Worm (Caenorhabditis elegans) whole organism, young adult: ENCODE data around the gene srg-69.

Source experiments
- B0035.1 ChIP-seq: sonication (generic microtip); optimal IDR thresholded peaks from 2 replicates; lab custom pipeline; 2016; ENCODE audit warnings: missing genetic modification characterization, mild to moderate bottlenecking, missing compliant biosample characterization, missing genotype, missing genetic modification reagents
- C06A6.2 ChIP-seq: fragments of 200-800 bp; sonication (Bioruptor generic); conservative IDR thresholded peaks from 2 replicates; pipeline ENCODE4 v1.3.6; 2022; ENCODE audit warnings: missing genetic modification characterization, missing compliant biosample characterization
- C17E4.6 ChIP-seq: fragments of 200-800 bp; sonication (Bioruptor generic); IDR thresholded peaks from 2 replicates; pipeline ENCODE4 v1.3.6; 2022; ENCODE audit warnings: missing genetic modification reagents, missing genetic modification characterization, missing compliant biosample characterization
- F22D6.2 ChIP-seq: sonication (generic microtip); optimal IDR thresholded peaks from 2 replicates; lab custom pipeline; 2016; ENCODE audit warnings: mild to moderate bottlenecking, missing genetic modification characterization, missing compliant biosample characterization
- F23B12.7 ChIP-seq: sonication (generic microtip); optimal IDR thresholded peaks from 2 replicates; lab custom pipeline; 2017; ENCODE audit warnings: missing genetic modification characterization, mild to moderate bottlenecking, missing compliant biosample characterization, antibody characterized with exemption, moderate library complexity; ENCODE audit not compliant: insufficient read depth
- F37B4.10 ChIP-seq: fragments of 200-800 bp; sonication (Bioruptor generic); IDR thresholded peaks from 2 replicates; pipeline ENCODE4 v1.3.6; 2022; ENCODE audit warnings: missing genetic modification characterization, missing compliant biosample characterization
- F55B11.4 ChIP-seq: sonication (generic microtip); optimal IDR thresholded peaks from 2 replicates; lab custom pipeline; 2016; ENCODE audit warnings: missing compliant biosample characterization, missing genetic modification characterization, borderline replicate concordance; ENCODE audit not compliant: insufficient read depth
- F57C9.4 ChIP-seq: sonication (generic microtip); optimal IDR thresholded peaks from 2 replicates; lab custom pipeline; 2017; ENCODE audit warnings: mild to moderate bottlenecking, missing genetic modification characterization, missing compliant biosample characterization
- K11D2.4 ChIP-seq: fragments of 200-800 bp; sonication (Bioruptor generic); IDR thresholded peaks from 2 replicates; pipeline ENCODE4 v1.3.6; 2022; ENCODE audit warnings: missing genetic modification reagents, missing genetic modification characterization, missing compliant biosample characterization
- Y53G8AR.9 ChIP-seq: fragments of 200-800 bp; sonication (Bioruptor generic); conservative IDR thresholded peaks from 2 replicates; pipeline ENCODE4 v1.3.6; 2022; ENCODE audit warnings: missing genetic modification reagents, missing genetic modification characterization, missing compliant biosample characterization
- Y56A3A.18 ChIP-seq: fragments of 200-800 bp; sonication (Bioruptor generic); IDR thresholded peaks from 2 replicates; pipeline ENCODE4 v1.3.6; 2022; ENCODE audit warnings: missing genetic modification reagents, missing genetic modification characterization, missing compliant biosample characterization
- Y67H2A.10 ChIP-seq: fragments of 200-800 bp; sonication (Bioruptor generic); conservative IDR thresholded peaks from 2 replicates; pipeline ENCODE4 v1.3.6; 2022; ENCODE audit warnings: missing genetic modification reagents, missing genetic modification characterization, missing compliant biosample characterization
- ZK185.1 ChIP-seq: sonication (generic microtip); optimal IDR thresholded peaks from 2 replicates; lab custom pipeline; 2016; ENCODE audit warnings: mild to moderate bottlenecking, missing genetic modification characterization, missing compliant biosample characterization; ENCODE audit not compliant: poor library complexity, severe bottlenecking
- ama-1 ChIP-seq, 3 experiments: fragments of 150-350 bp in 1 of 3; sonication (generic microtip) in 2 of 3; optimal IDR thresholded peaks; 2 replicates each; lab custom pipeline; 2014 to 2018; ENCODE audit warnings: missing biosample characterization in 2 of 3, missing genetic modification characterization in 2 of 3, missing genetic modification reagents in 2 of 3
- aptf-2 ChIP-seq: fragments of 200-800 bp; sonication (Bioruptor generic); conservative IDR thresholded peaks from 2 replicates; pipeline ENCODE4 v1.3.6; 2022; ENCODE audit warnings: missing genetic modification reagents, missing genetic modification characterization, missing compliant biosample characterization
- aptf-3 ChIP-seq: fragments of 200-800 bp; sonication (Bioruptor generic); IDR thresholded peaks from 2 replicates; pipeline ENCODE4 v1.3.6; 2022; ENCODE audit warnings: missing genetic modification characterization, missing compliant biosample characterization
- atf-7 ChIP-seq: sonication (generic microtip); optimal IDR thresholded peaks from 2 replicates; lab custom pipeline; 2017; ENCODE audit warnings: mild to moderate bottlenecking, missing genetic modification characterization, missing compliant biosample characterization
- athp-1 ChIP-seq: sonication (generic microtip); optimal IDR thresholded peaks from 2 replicates; lab custom pipeline; 2017; ENCODE audit warnings: mild to moderate bottlenecking, missing genetic modification characterization, missing compliant biosample characterization
- bed-2 ChIP-seq: fragments of 200-800 bp; sonication (Bioruptor generic); IDR thresholded peaks from 2 replicates; pipeline ENCODE4 v1.3.6; 2022; ENCODE audit warnings: missing genetic modification reagents, missing genetic modification characterization, missing compliant biosample characterization
- ceh-27 ChIP-seq: fragments of 200-800 bp; sonication (Bioruptor generic); optimal IDR thresholded peaks from 2 replicates; lab custom pipeline; 2018; ENCODE audit warnings: mild to moderate bottlenecking, missing genetic modification characterization, moderate library complexity, missing compliant biosample characterization
- ceh-91 ChIP-seq: fragments of 200-800 bp; sonication (Bioruptor generic); IDR thresholded peaks from 2 replicates; pipeline ENCODE4 v1.3.6; 2022; ENCODE audit warnings: missing genetic modification reagents, missing genetic modification characterization, missing compliant biosample characterization
- chd-7 ChIP-seq: sonication (generic microtip); optimal IDR thresholded peaks from 2 replicates; lab custom pipeline; 2016; ENCODE audit warnings: mild to moderate bottlenecking, missing genetic modification characterization, moderate library complexity, missing compliant biosample characterization
- dpff-1 ChIP-seq: sonication (generic microtip); optimal IDR thresholded peaks from 2 replicates; lab custom pipeline; 2017; ENCODE audit warnings: mild to moderate bottlenecking, missing genetic modification characterization, missing compliant biosample characterization
- dpl-1 ChIP-seq: fragments of 150-350 bp; optimal IDR thresholded peaks from 2 replicates; lab custom pipeline; 2014; ENCODE audit warnings: missing biosample characterization, missing genetic modification reagents, missing genetic modification characterization
- efl-1 ChIP-seq: fragments of 150-350 bp; optimal IDR thresholded peaks from 2 replicates; lab custom pipeline; 2014; ENCODE audit warnings: missing biosample characterization, missing genetic modification reagents, missing genetic modification characterization
- egrh-3 ChIP-seq: fragments of 200-800 bp; sonication (Bioruptor generic); IDR thresholded peaks from 2 replicates; pipeline ENCODE4 v1.3.6; 2022; ENCODE audit warnings: missing genetic modification reagents, missing genetic modification characterization, missing compliant biosample characterization
- ekl-4 ChIP-seq: fragments of 200-800 bp; sonication (Bioruptor generic); IDR thresholded peaks from 2 replicates; pipeline ENCODE4 v1.3.6; 2022; ENCODE audit warnings: missing genetic modification reagents, missing genetic modification characterization, missing compliant biosample characterization
- ets-4 ChIP-seq: fragments of 200-800 bp; sonication (Bioruptor generic); optimal IDR thresholded peaks from 2 replicates; lab custom pipeline; 2018; ENCODE audit warnings: mild to moderate bottlenecking, missing genetic modification characterization, missing compliant biosample characterization
- gei-17 ChIP-seq: fragments of 200-800 bp; sonication (Bioruptor generic); optimal IDR thresholded peaks from 2 replicates; lab custom pipeline; 2018; ENCODE audit warnings: mild to moderate bottlenecking, missing genetic modification characterization, missing compliant biosample characterization
- hmg-20 ChIP-seq: fragments of 200-800 bp; sonication (Bioruptor generic); IDR thresholded peaks from 2 replicates; pipeline ENCODE4 v1.3.6; 2022; ENCODE audit warnings: missing genetic modification reagents, missing genetic modification characterization, missing compliant biosample characterization
- lag-1 ChIP-seq: fragments of 200-800 bp; sonication (Bioruptor generic); IDR thresholded peaks from 2 replicates; pipeline ENCODE4 v1.3.6; 2022; ENCODE audit warnings: missing genetic modification reagents, missing genetic modification characterization, missing compliant biosample characterization
- lin-26 ChIP-seq: fragments of 200-800 bp; sonication (Bioruptor generic); IDR thresholded peaks from 2 replicates; pipeline ENCODE4 v1.3.6; 2022; ENCODE audit warnings: missing genetic modification reagents, missing genetic modification characterization, missing compliant biosample characterization
- lin-54 ChIP-seq: fragments of 200-800 bp; sonication (Bioruptor generic); optimal IDR thresholded peaks from 2 replicates; lab custom pipeline; 2018; ENCODE audit warnings: mild to moderate bottlenecking, missing genetic modification characterization, missing compliant biosample characterization
- lsl-1 ChIP-seq: fragments of 200-800 bp; sonication (Bioruptor generic); optimal IDR thresholded peaks from 2 replicates; lab custom pipeline; 2018; ENCODE audit warnings: mild to moderate bottlenecking, missing genetic modification characterization, moderate library complexity, missing compliant biosample characterization
- lsy-27 ChIP-seq: sonication (generic microtip); optimal IDR thresholded peaks from 2 replicates; lab custom pipeline; 2017; ENCODE audit warnings: missing genetic modification characterization, mild to moderate bottlenecking, missing compliant biosample characterization, antibody characterized with exemption, missing genotype, borderline replicate concordance; ENCODE audit not compliant: insufficient read depth
- madf-3 ChIP-seq: fragments of 200-800 bp; sonication (Bioruptor generic); IDR thresholded peaks from 2 replicates; pipeline ENCODE4 v1.3.6; 2022; ENCODE audit warnings: missing genetic modification reagents, missing genetic modification characterization, missing compliant biosample characterization
- madf-8 ChIP-seq: fragments of 200-800 bp; sonication (Bioruptor generic); conservative IDR thresholded peaks from 2 replicates; pipeline ENCODE4 v1.3.6; 2022; ENCODE audit warnings: missing genetic modification reagents, missing genetic modification characterization, missing compliant biosample characterization
- nfyb-1 ChIP-seq: fragments of 200-800 bp; sonication (Bioruptor generic); IDR thresholded peaks from 2 replicates; pipeline ENCODE4 v1.3.6; 2022; ENCODE audit warnings: missing genetic modification reagents, missing genetic modification characterization, missing compliant biosample characterization
- snpc-1.1 ChIP-seq: sonication (generic microtip); optimal IDR thresholded peaks from 2 replicates; lab custom pipeline; 2017; ENCODE audit warnings: missing genetic modification characterization, mild to moderate bottlenecking, missing compliant biosample characterization, antibody characterized with exemption, moderate library complexity, missing genotype, missing genetic modification reagents; ENCODE audit not compliant: insufficient read depth
- snpc-1.3 ChIP-seq: sonication (generic microtip); optimal IDR thresholded peaks from 2 replicates; lab custom pipeline; 2017; ENCODE audit warnings: missing genetic modification characterization, mild to moderate bottlenecking, missing compliant biosample characterization, antibody characterized with exemption, moderate library complexity, missing genotype, missing genetic modification reagents; ENCODE audit not compliant: insufficient read depth
- tbx-9 ChIP-seq: sonication (generic microtip); optimal IDR thresholded peaks from 2 replicates; lab custom pipeline; 2016; ENCODE audit warnings: borderline replicate concordance, missing genetic modification characterization, inconsistent platforms, missing compliant biosample characterization
- unc-130 ChIP-seq: sonication (generic microtip); optimal IDR thresholded peaks from 2 replicates; lab custom pipeline; 2016; ENCODE audit warnings: missing genetic modification reagents, missing genetic modification characterization, missing compliant biosample characterization
- xnd-1 ChIP-seq: sonication (generic microtip); optimal IDR thresholded peaks from 2 replicates; lab custom pipeline; 2016; ENCODE audit warnings: missing genotype, missing genetic modification reagents, missing genetic modification characterization, missing compliant biosample characterization
- zim-3 ChIP-seq: sonication (generic microtip); optimal IDR thresholded peaks from 2 replicates; lab custom pipeline; 2017; ENCODE audit warnings: mild to moderate bottlenecking, missing genetic modification characterization, moderate library complexity, missing compliant biosample characterization
- ztf-22 ChIP-seq: fragments of 200-800 bp; sonication (Bioruptor generic); optimal IDR thresholded peaks from 2 replicates; lab custom pipeline; 2018; ENCODE audit warnings: mild to moderate bottlenecking, missing genetic modification characterization, moderate library complexity, missing compliant biosample characterization
- ztf-6 ChIP-seq: fragments of 200-800 bp; sonication (Bioruptor generic); IDR thresholded peaks from 2 replicates; pipeline ENCODE4 v1.3.6; 2022; ENCODE audit warnings: missing genetic modification reagents, missing genetic modification characterization, missing compliant biosample characterization

Gene srg-69

ce11 chrII:5373275-5374047 lies 18.0 kb downstream of the srg-69 start, which contains the start of the genes agt-2 and F09E5.3 (continued):
- TF ChIP-seq lsl-1 (GFP tag; lab: Kevin White, UChicago) (peak; percentile 71), ceh-91 (peak; percentile 37; the same call in 1 of the 2 replicates), Y53G8AR.9 (GFP tag; lab: Robert Waterston, UW) (peak; percentile 86), lin-54 (GFP tag; lab: Kevin White, UChicago) (peak; percentile 87), F22D6.2 (peak; percentile 5), dpl-1 (peak; percentile 45), athp-1 (tag; lab: Kevin White, UChicago) (peak; percentile 37), zim-3 (tag; lab: Kevin White, UChicago) (no peak), C17E4.6 (GFP tag; lab: Robert Waterston, UW) (peak; percentile 58; the same call in 1 of the 2 replicates), egrh-3 (GFP tag; lab: Robert Waterston, UW) (no peak), B0035.1 (tag; lab: Kevin White, UChicago) (no peak), tbx-9 (tag; lab: Kevin White, UChicago) (no peak), ekl-4 (GFP tag; lab: Robert Waterston, UW) (peak; percentile 91), efl-1 (peak; percentile 40), ztf-6 (no peak), atf-7 (tag; lab: Kevin White, UChicago) (peak; percentile 35), F23B12.7 (tag; lab: Kevin White, UChicago) (peak; percentile 13), dpff-1 (no peak), aptf-2 (GFP tag; lab: Robert Waterston, UW) (no peak), ama-1 (optimal IDR thresholded peaks at IDR 0.05; lab: Kevin White, UChicago) (no peak), ama-1 (GFP tag; optimal IDR thresholded peaks at IDR 0.05; lab: Kevin White, UChicago) (no peak), lag-1 (GFP tag; lab: Robert Waterston, UW) (no peak), gei-17 (GFP tag; lab: Kevin White, UChicago) (no peak), lsy-27 (tag; lab: Kevin White, UChicago) (no peak), ztf-22 (GFP tag; lab: Kevin White, UChicago) (no peak), snpc-1.1 (tag; lab: Kevin White, UChicago) (peak; percentile 7), chd-7 (tag; lab: Kevin White, UChicago) (peak; percentile 15), F55B11.4 (tag; lab: Kevin White, UChicago) (no peak), aptf-3 (GFP tag; lab: Robert Waterston, UW) (no peak), ZK185.1 (tag; lab: Kevin White, UChicago) (peak; percentile 84), bed-2 (GFP tag; lab: Robert Waterston, UW) (no peak), madf-3 (peak; percentile 86), hmg-20 (GFP tag; lab: Robert Waterston, UW) (peak; percentile 50; the same call in 1 of the 2 replicates), Y67H2A.10 (no peak), lin-26 (peak; percentile 55; the same call in 1 of the 2 replicates), Y56A3A.18 (no peak), nfyb-1 (GFP tag; lab: Robert Waterston, UW) (peak; percentile 77), ceh-27 (peak; percentile 80), unc-130 (GFP tag; lab: Kevin White, UChicago) (no peak), madf-8 (GFP tag; lab: Robert Waterston, UW) (no peak; the same call in 1 of the 2 replicates), C06A6.2 (GFP tag; lab: Robert Waterston, UW) (peak; percentile 75; the same call in 1 of the 2 replicates), snpc-1.3 (peak; percentile 14), xnd-1 (tag; lab: Kevin White, UChicago) (no peak), ets-4 (GFP tag; lab: Kevin White, UChicago) (peak; percentile 12), F57C9.4 (tag; lab: Kevin White, UChicago) (no peak), F37B4.10 (no peak), K11D2.4 (GFP tag; lab: Robert Waterston, UW) (peak; percentile 83)
